Worm (Caenorhabditis elegans): Measurements from ENCODE around the gene cki-1.

The cki-1 gene

ce11 chrII:7810162-7810868 is 725 bp upstream of the cki-1 start:
- no peak for TF ChIP-seq mdl-1 (tag; optimal IDR thresholded peaks at IDR 0.05)
- no peak for TF ChIP-seq nhr-11 (tag; optimal IDR thresholded peaks at IDR 0.05)
- TF ChIP-seq lin-15B (tag; optimal IDR thresholded peaks at IDR 0.05): no peak
- peak; percentile 35 for TF ChIP-seq pha-4 (tag; optimal IDR thresholded peaks at IDR 0.05)
- no peak for TF ChIP-seq daf-12 (tag; optimal IDR thresholded peaks at IDR 0.05)
- no peak for TF ChIP-seq snpc-4 (tag; optimal IDR thresholded peaks at IDR 0.05)
- no peak for TF ChIP-seq ceh-28 (tag; optimal IDR thresholded peaks at IDR 0.05)

- peak; percentile 12 for TF ChIP-seq nhr-25 (tag; optimal IDR thresholded peaks at IDR 0.05)
- TF ChIP-seq fkh-2 (tag; optimal IDR thresholded peaks at IDR 0.05): no peak
These were observed 1.3 kb downstream of the cki-1 start for ce11 chrII:7812332-7812731.

- TF ChIP-seq elt-3 (tag; optimal IDR thresholded peaks at IDR 0.05) (no peak), hmg-11 (tag; optimal IDR thresholded peaks at IDR 0.05) (no peak), ama-1 (optimal IDR thresholded peaks at IDR 0.05) (no peak), pqm-1 (tag; optimal IDR thresholded peaks at IDR 0.05) (no peak), nhr-12 (tag; optimal IDR thresholded peaks at IDR 0.05) (no peak), lsy-12 (tag; optimal IDR thresholded peaks at IDR 0.05) (no peak), nfya-1 (tag; optimal IDR thresholded peaks at IDR 0.05; ENCODE audit: insufficient read depth) (no peak), nhr-11 (tag; optimal IDR thresholded peaks at IDR 0.05) (no peak), ztf-11 (tag; optimal IDR thresholded peaks at IDR 0.05) (no peak), ceh-82 (tag; optimal IDR thresholded peaks at IDR 0.05) (no peak), unc-62 (GFP tag; optimal IDR thresholded peaks at IDR 0.05) (no peak), nhr-77 (tag; optimal IDR thresholded peaks at IDR 0.05) (no peak), ceh-16 (tag; optimal IDR thresholded peaks at IDR 0.05) (no peak), elt-1 (tag; optimal IDR thresholded peaks at IDR 0.05) (no peak), nhr-23 (tag; optimal IDR thresholded peaks at IDR 0.05) (no peak)
These were observed 2.2 kb downstream of the cki-1 start for ce11 chrII:7813237-7813636.

- peak; percentile 74 for TF ChIP-seq elt-2 (tag; optimal IDR thresholded peaks at IDR 0.05)
- no peak for TF ChIP-seq daf-12 (tag; optimal IDR thresholded peaks at IDR 0.05)
- peak; percentile 33 for TF ChIP-seq pqm-1 (tag; optimal IDR thresholded peaks at IDR 0.05)
- TF ChIP-seq egl-27 (tag; optimal IDR thresholded peaks at IDR 0.05): no peak
- TF ChIP-seq skn-1 (tag; optimal IDR thresholded peaks at IDR 0.05): peak; percentile 43
These were observed 2.6 kb downstream of the cki-1 start for ce11 chrII:7813645-7814044.

ce11 chrII:7814215-7814614 is 3.2 kb downstream of the cki-1 start:
- TF ChIP-seq nhr-237 (tag; optimal IDR thresholded peaks at IDR 0.05): no peak
- no peak for TF ChIP-seq nhr-76 (tag; optimal IDR thresholded peaks at IDR 0.05)
- TF ChIP-seq ceh-9 (tag; optimal IDR thresholded peaks at IDR 0.05): no peak
- TF ChIP-seq ceh-28 (tag; optimal IDR thresholded peaks at IDR 0.05): no peak
- TF ChIP-seq lin-39 (tag; optimal IDR thresholded peaks at IDR 0.05): no peak
- no peak for TF ChIP-seq jun-1 (tag; optimal IDR thresholded peaks at IDR 0.05)
- no peak for TF ChIP-seq snpc-4 (tag; optimal IDR thresholded peaks at IDR 0.05)
- no peak for TF ChIP-seq zag-1 (tag; optimal IDR thresholded peaks at IDR 0.05)
- TF ChIP-seq mml-1 (tag; optimal IDR thresholded peaks at IDR 0.05): no peak
- TF ChIP-seq egl-27 (tag; optimal IDR thresholded peaks at IDR 0.05): no peak
- no peak for TF ChIP-seq lin-15B (tag; optimal IDR thresholded peaks at IDR 0.05)
- no peak for TF ChIP-seq nhr-11 (tag; optimal IDR thresholded peaks at IDR 0.05)
- no peak for TF ChIP-seq ceh-82 (tag; optimal IDR thresholded peaks at IDR 0.05)

ce11 chrII:7814915-7815314 is 3.9 kb downstream of the cki-1 start:
- no peak for TF ChIP-seq zag-1 (tag; optimal IDR thresholded peaks at IDR 0.05)
- TF ChIP-seq nhr-67 (tag; optimal IDR thresholded peaks at IDR 0.05): no peak
- peak; percentile 50 for TF ChIP-seq pqm-1 (tag; optimal IDR thresholded peaks at IDR 0.05)
- TF ChIP-seq elt-3 (tag; optimal IDR thresholded peaks at IDR 0.05): no peak
- TF ChIP-seq nhr-28 (tag; optimal IDR thresholded peaks at IDR 0.05): no peak
- peak; percentile 39 for TF ChIP-seq pha-4 (tag; optimal IDR thresholded peaks at IDR 0.05)
- TF ChIP-seq elt-2 (tag; optimal IDR thresholded peaks at IDR 0.05): peak; percentile 89
- TF ChIP-seq mdl-1 (tag; optimal IDR thresholded peaks at IDR 0.05): no peak

Data from whole organism, L3 larva.